Worm (Caenorhabditis elegans): ENCODE data around the gene C41H7.9.

DNA sequence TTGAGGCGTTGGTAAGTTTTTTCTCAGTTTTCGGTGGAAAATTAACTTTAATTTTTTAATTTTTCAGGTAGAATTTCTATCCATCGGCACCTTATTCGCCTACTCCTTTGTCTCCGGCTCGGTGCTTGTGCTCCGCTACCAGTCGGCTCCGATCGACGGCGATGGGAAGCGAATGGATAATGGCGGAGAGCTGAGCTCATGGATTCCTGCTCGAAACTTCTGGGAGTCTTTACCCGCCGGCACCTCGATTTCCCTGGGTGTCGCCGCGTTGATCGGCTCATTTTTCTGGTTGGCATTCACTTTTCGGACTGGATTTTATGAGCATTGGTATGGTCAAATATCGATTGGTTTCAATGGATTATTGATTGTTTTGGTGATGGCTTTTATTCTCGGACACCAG is 22.9 kb upstream of the C41H7.9 start:
- TF ChIP-seq egl-27 (tag; optimal IDR thresholded peaks at IDR 0.05) (no peak), nhr-77 (tag; optimal IDR thresholded peaks at IDR 0.05) (no peak), snpc-4 (tag; optimal IDR thresholded peaks at IDR 0.05) (no peak), ama-1 (optimal IDR thresholded peaks at IDR 0.05) (no peak), nhr-12 (tag; optimal IDR thresholded peaks at IDR 0.05) (no peak), ceh-90 (tag; optimal IDR thresholded peaks at IDR 0.05) (no peak), nhr-11 (tag; optimal IDR thresholded peaks at IDR 0.05) (no peak), Y116A8C.19 (tag; optimal IDR thresholded peaks at IDR 0.05; ENCODE audit: borderline replicate concordance) (no peak), irx-1 (tag; optimal IDR thresholded peaks at IDR 0.05) (no peak), swsn-7 (tag; optimal IDR thresholded peaks at IDR 0.05) (no peak), ceh-82 (tag; optimal IDR thresholded peaks at IDR 0.05) (no peak), fos-1 (tag; optimal IDR thresholded peaks at IDR 0.05) (no peak), ztf-4 (tag; optimal IDR thresholded peaks at IDR 0.05) (no peak), tbx-2 (tag; optimal IDR thresholded peaks at IDR 0.05) (no peak)
